Worm (Caenorhabditis elegans): ENCODE measurements around the gene T01E8.8.

ce11 chrII:10281674-10282073, 50.6 kb downstream of the T01E8.8 start:
- TF ChIP-seq dmd-4 (tag; optimal IDR thresholded peaks at IDR 0.05; ENCODE audit: borderline replicate concordance), result no peak
- TF ChIP-seq nhr-232 (tag; optimal IDR thresholded peaks at IDR 0.05), result no peak
- no peak for TF ChIP-seq eyg-1 (tag; optimal IDR thresholded peaks at IDR 0.05)
- no peak for TF ChIP-seq ref-2 (tag; optimal IDR thresholded peaks at IDR 0.05)
- no peak for TF ChIP-seq unc-3 (GFP tag; conservative IDR thresholded peaks at IDR 0.05)
- TF ChIP-seq unc-3 (tag; optimal IDR thresholded peaks at IDR 0.05), result no peak
- no peak for TF ChIP-seq unc-42 (tag; optimal IDR thresholded peaks at IDR 0.05)
- TF ChIP-seq ceh-48 (tag; optimal IDR thresholded peaks at IDR 0.05), result no peak
- TF ChIP-seq nhr-11 (tag; optimal IDR thresholded peaks at IDR 0.05), result no peak
- TF ChIP-seq sox-2 (GFP tag; IDR thresholded peaks at IDR 0.05), result no peak
- no peak for TF ChIP-seq dve-1 (tag; optimal IDR thresholded peaks at IDR 0.05)

Data from whole organism, late embryonic.